ENCODE assay signal across 2 fruit fly cellular contexts in genomic region chr2L:10372297-10372696, dm6.
TF ChIP-seq lines count a peak whose summit lies in the region.

No protein-coding gene starts in this region.

- TF ChIP-seq CTCF in whole organism, embryonic (GFP tag; optimal IDR thresholded peaks at IDR 0.05; lab: Kevin White, UChicago) = no peak

TF ChIP-seq in whole organism, embryonic, 481 proteins besides CTCF, POLR2A, EP300 and RAD21:
- TF ChIP-seq dmrt99B (tag; optimal IDR thresholded peaks at IDR 0.05; lab: Kevin White, UChicago) (no peak), ci (GFP tag; IDR thresholded peaks at IDR 0.05; lab: Robert Waterston, UW) (0 out of 3 replicates have a peak, but pooled peaks have one; percentile 33), CG3847 (GFP tag; IDR thresholded peaks at IDR 0.05; lab: Robert Waterston, UW) (no peak), pfk (GFP tag; optimal IDR thresholded peaks at IDR 0.05; lab: Kevin White, UChicago) (peak; percentile 86), Ets97D (GFP tag; optimal IDR thresholded peaks at IDR 0.05; lab: Kevin White, UChicago) (peak; percentile 11), CG11723 (GFP tag; optimal IDR thresholded peaks at IDR 0.05; lab: Kevin White, UChicago) (peak; percentile 18), ase (GFP tag; IDR thresholded peaks at IDR 0.05; lab: Robert Waterston, UW) (0 out of 3 replicates have a peak, but pooled peaks have one; percentile 11), CG17612 (GFP tag; IDR thresholded peaks at IDR 0.05; lab: Robert Waterston, UW) (0 out of 2 replicates have a peak, but pooled peaks have one; percentile 28), CG1603 (tag; optimal IDR thresholded peaks at IDR 0.05; lab: Kevin White, UChicago) (peak; percentile 67), CG30020 (tag; optimal IDR thresholded peaks at IDR 0.05; lab: Kevin White, UChicago) (peak; percentile 49), CG11560 (tag; IDR thresholded peaks at IDR 0.05; lab: Robert Waterston, UW) (0 out of 3 replicates have a peak, but pooled peaks have one; percentile 35), CG30403 (GFP tag; optimal IDR thresholded peaks at IDR 0.05; lab: Kevin White, UChicago) (no peak), da (GFP tag; optimal IDR thresholded peaks at IDR 0.05; lab: Kevin White, UChicago) (peak; percentile 13), dysf (GFP tag; IDR thresholded peaks at IDR 0.05; lab: Robert Waterston, UW) (0 out of 3 replicates have a peak, but pooled peaks have one; percentile 28), Doc3 (GFP tag; IDR thresholded peaks at IDR 0.05; lab: Robert Waterston, UW; ENCODE audit: partially characterized antibody) (0 out of 3 replicates have a peak, but pooled peaks have one; percentile 32), Vsx1 (GFP tag; optimal IDR thresholded peaks at IDR 0.05; lab: Kevin White, UChicago) (no peak)

TF ChIP-seq in whole organism, prepupa, 60 proteins besides CTCF, POLR2A, EP300 and RAD21:
- TF ChIP-seq Eip78C (GFP tag; lab: Kevin White, UChicago) (peak; percentile 8), CG8119 (GFP tag; IDR thresholded peaks at IDR 0.05; lab: Robert Waterston, UW) (no peak)
